Worm (Caenorhabditis elegans): ENCODE results near the gene kcnl-3.

DNA sequence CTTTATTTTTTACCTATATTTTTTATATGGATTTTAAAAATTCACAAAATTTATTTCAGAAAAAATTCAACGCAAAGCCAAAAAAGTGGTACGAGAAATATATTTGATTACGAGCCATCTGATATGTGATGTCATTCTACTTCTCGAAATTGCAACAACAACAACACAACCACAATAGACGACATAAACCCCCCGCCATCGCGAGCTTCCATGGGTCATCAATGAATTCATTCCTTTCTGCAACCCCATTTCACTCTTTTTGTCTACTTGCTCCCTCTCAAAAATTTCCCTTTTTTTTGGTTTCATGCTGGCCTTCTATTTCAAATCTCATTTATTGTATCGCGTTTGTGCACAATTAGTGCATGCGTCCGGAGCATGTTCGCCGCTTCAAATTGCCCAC lies 38.8 kb upstream of the kcnl-3 start:
- TF ChIP-seq zip-2 (tag; optimal IDR thresholded peaks at IDR 0.05), result no peak
- TF ChIP-seq daf-8 (GFP tag; IDR thresholded peaks at IDR 0.05), result no peak
- TF ChIP-seq dpl-1 (GFP tag; optimal IDR thresholded peaks at IDR 0.05), result no peak
- no peak for TF ChIP-seq pha-4 (GFP tag; IDR thresholded peaks at IDR 0.05)
- no peak for TF ChIP-seq pha-4 (tag; optimal IDR thresholded peaks at IDR 0.05)
- no peak for TF ChIP-seq F49E8.2 (tag; optimal IDR thresholded peaks at IDR 0.05; ENCODE audit: borderline replicate concordance)

All from whole organism, L4 larva.